Fruit fly (Drosophila melanogaster) whole organism: ENCODE results near the gene CG13284.

Experiments
- Dll ChIP-seq: fragments of >200 bp; optimal IDR thresholded peaks from 2 replicates; lab custom pipeline; 2017
- pan ChIP-seq: fragments of >200 bp; optimal IDR thresholded peaks from 2 replicates; lab custom pipeline; 2017
- psq ChIP-seq: fragments of >200 bp; optimal IDR thresholded peaks from 2 replicates; lab custom pipeline; 2017
- usp ChIP-seq: fragments of >200 bp; optimal IDR thresholded peaks from 2 replicates; lab custom pipeline; 2017; ENCODE audit warnings: missing biosample characterization, missing genetic modification characterization, mixed read lengths

- TF ChIP-seq pan (no peak), psq (no peak), Dll (lab: Kevin White, UChicago) (no peak), usp (no peak)
These were observed 41.1 kb upstream of the CG13284 start, which contains the start of gene CG42556 for dm6 chr2L:16889608-16890007.
